Fruit fly (Drosophila melanogaster): Measurements from ENCODE around the gene HLH3B.

DNA sequence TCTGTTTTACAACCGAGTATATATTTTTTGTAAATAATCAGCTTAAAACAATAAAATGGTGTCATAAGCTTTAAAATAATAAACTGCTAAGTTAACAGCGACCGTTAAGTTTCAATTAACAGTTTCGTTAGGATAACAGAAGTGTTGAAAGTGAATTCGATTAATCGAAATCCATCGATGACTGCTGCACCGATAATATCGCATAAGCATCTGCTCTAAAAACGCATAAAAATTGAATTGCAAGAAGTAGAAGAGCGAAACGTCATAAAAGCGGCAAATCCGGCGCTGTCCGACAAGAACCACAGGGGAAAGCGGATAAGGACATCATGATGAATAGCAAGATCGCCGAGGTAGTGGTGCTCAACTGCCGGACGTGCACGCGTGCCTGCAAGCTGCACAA lies 46.0 kb upstream of the HLH3B start, which contains the start of gene dwg:
- TF ChIP-seq CG34376 (GFP tag; optimal IDR thresholded peaks at IDR 0.05), result no peak
- no peak for TF ChIP-seq H2.0 (GFP tag; IDR thresholded peaks at IDR 0.05)
- TF ChIP-seq tio (GFP tag; optimal IDR thresholded peaks at IDR 0.05), result no peak
- TF ChIP-seq Hr78 (GFP tag; optimal IDR thresholded peaks at IDR 0.05), result no peak
- TF ChIP-seq cato (GFP tag; optimal IDR thresholded peaks at IDR 0.05; ENCODE audit: borderline replicate concordance), result no peak
- TF ChIP-seq Gsc (GFP tag; IDR thresholded peaks at IDR 0.05), result no peak
- no peak for TF ChIP-seq E2f1 (GFP tag; IDR thresholded peaks at IDR 0.05)
- peak; percentile 53 for TF ChIP-seq CG17186 (GFP tag; optimal IDR thresholded peaks at IDR 0.05)
- TF ChIP-seq CG10543 (GFP tag; optimal IDR thresholded peaks at IDR 0.05), result no peak
- peak; percentile 68 for TF ChIP-seq ato (GFP tag; IDR thresholded peaks at IDR 0.05; ENCODE audit: partially characterized antibody)
- no peak for TF ChIP-seq CG10209 (GFP tag; optimal IDR thresholded peaks at IDR 0.05)
